Fruit fly (Drosophila melanogaster): ENCODE results near the gene Set.

Gene Set

dm6 chr3R:15280619-15281334, 17.4 kb downstream of the Set start (continued):
- TF ChIP-seq Rfx (GFP tag; IDR thresholded peaks at IDR 0.05) (peak; percentile 47; the same call in 1 of the 2 replicates), sens (GFP tag) (peak; percentile 91), fu2 (GFP tag; optimal IDR thresholded peaks at IDR 0.05) (no peak), tll (GFP tag; optimal IDR thresholded peaks at IDR 0.05) (peak in 1 of 2 experiments; percentile 13), crp (GFP tag; optimal IDR thresholded peaks at IDR 0.05) (peak in 1 of 2 experiments; percentile 2), chm (GFP tag; IDR thresholded peaks at IDR 0.05) (no peak), CG12219 (GFP tag; optimal IDR thresholded peaks at IDR 0.05) (peak; percentile 20), bbx (GFP tag; IDR thresholded peaks at IDR 0.05; ENCODE audit: partially characterized antibody) (no peak), Poxn (GFP tag; IDR thresholded peaks at IDR 0.05) (no peak), CG8765 (GFP tag; IDR thresholded peaks at IDR 0.05) (no peak), CG2875 (GFP tag; optimal IDR thresholded peaks at IDR 0.05) (peak; percentile 75), CG15479 (GFP tag; optimal IDR thresholded peaks at IDR 0.05) (no peak), D19B (GFP tag; optimal IDR thresholded peaks at IDR 0.05) (peak; percentile 8), Ptx1 (GFP tag; IDR thresholded peaks at IDR 0.05) (peak; percentile 43; the same call in 1 of the 2 replicates), pho (GFP tag; optimal IDR thresholded peaks at IDR 0.05) (no peak), CG12071 (GFP tag; optimal IDR thresholded peaks at IDR 0.05) (no peak), sqz (GFP tag; optimal IDR thresholded peaks at IDR 0.05) (peak; percentile 61), Ravus (GFP tag; IDR thresholded peaks at IDR 0.05) (no peak), vfl (GFP tag; optimal IDR thresholded peaks at IDR 0.05) (no peak), pum (GFP tag; optimal IDR thresholded peaks at IDR 0.05) (peak; percentile 20), nmo (GFP tag; optimal IDR thresholded peaks at IDR 0.05) (peak; percentile 90), CG14014 (GFP tag; IDR thresholded peaks at IDR 0.05) (no peak; the same call in 1 of the 2 replicates), al (GFP tag; IDR thresholded peaks at IDR 0.05) (0 out of 2 replicates have a peak, but pooled peaks have one; percentile 9), kay (GFP tag; optimal IDR thresholded peaks at IDR 0.05) (peak; percentile 19), CG9817 (tag; optimal IDR thresholded peaks at IDR 0.05) (peak; percentile 40), CG33213 (GFP tag; optimal IDR thresholded peaks at IDR 0.05) (no peak), CG12299 (tag; optimal IDR thresholded peaks at IDR 0.05) (peak; percentile 70), unc-4 (GFP tag; IDR thresholded peaks at IDR 0.05; ENCODE audit: partially characterized antibody) (no peak), sc (optimal IDR thresholded peaks at IDR 0.05) (no peak), sc (GFP tag; optimal IDR thresholded peaks at IDR 0.05) (peak; percentile 78), Pdp1 (GFP tag; optimal IDR thresholded peaks at IDR 0.05) (peak; percentile 15 to 36), CG11085 (GFP tag; IDR thresholded peaks at IDR 0.05) (no peak), CG43689 (GFP tag; IDR thresholded peaks at IDR 0.05) (no peak), ash1 (GFP tag; optimal IDR thresholded peaks at IDR 0.05) (no peak), CG12659 (GFP tag; optimal IDR thresholded peaks at IDR 0.05) (peak; percentile 71), CG11695 (GFP tag; IDR thresholded peaks at IDR 0.05) (0 out of 3 replicates have a peak, but pooled peaks have one; percentile 28), jing (GFP tag; optimal IDR thresholded peaks at IDR 0.05) (no peak), E2f2 (GFP tag; IDR thresholded peaks at IDR 0.05) (peak; percentile 38; the same call in 1 of the 2 replicates), abd-A (tag; optimal IDR thresholded peaks at IDR 0.05) (no peak), CG15514 (GFP tag; optimal IDR thresholded peaks at IDR 0.05) (no peak), CG11093 (GFP tag; IDR thresholded peaks at IDR 0.05) (no peak), CG9727 (GFP tag; optimal IDR thresholded peaks at IDR 0.05) (peak; percentile 87), CG8944 (GFP tag; optimal IDR thresholded peaks at IDR 0.05) (no peak), cg (GFP tag; optimal IDR thresholded peaks at IDR 0.05) (peak; percentile 64), Dbx (GFP tag; IDR thresholded peaks at IDR 0.05) (no peak), Dfd (GFP tag; optimal IDR thresholded peaks at IDR 0.05) (no peak), Taf1 (GFP tag; IDR thresholded peaks at IDR 0.05) (no peak), CG11696 (GFP tag; IDR thresholded peaks at IDR 0.05) (no peak), CG4360 (GFP tag; IDR thresholded peaks at IDR 0.05) (no peak), YL-1 (GFP tag; optimal IDR thresholded peaks at IDR 0.05) (peak; percentile 19)

Data from whole organism, embryonic.